Worm (Caenorhabditis elegans): ENCODE measurements around the gene pmk-1.
A peak's percentile ranks its signal among the peaks of the same experiment; 100 is the strongest.

Gene pmk-1

ce11 chrIV:8181404-8181803 is 32.8 kb downstream of the pmk-1 start:
- TF ChIP-seq F49E8.2 (tag; optimal IDR thresholded peaks at IDR 0.05; ENCODE audit: borderline replicate concordance) (no peak), ctbp-1 (GFP tag; IDR thresholded peaks at IDR 0.05) (0 out of 2 replicates have a peak, but pooled peaks have one; percentile 27), madf-5 (GFP tag; IDR thresholded peaks at IDR 0.05) (no peak), mep-1 (tag; optimal IDR thresholded peaks at IDR 0.05) (no peak), fkh-10 (GFP tag; optimal IDR thresholded peaks at IDR 0.05) (peak; percentile 94), zag-1 (tag; optimal IDR thresholded peaks at IDR 0.05) (no peak), D1046.2 (GFP tag; IDR thresholded peaks at IDR 0.05) (no peak), sdz-12 (GFP tag; optimal IDR thresholded peaks at IDR 0.05) (no peak), aha-1 (tag) (peak; percentile 73)

ce11 chrIV:8182566-8182965 is 34.0 kb downstream of the pmk-1 start:
- TF ChIP-seq dmd-8 (GFP tag; IDR thresholded peaks at IDR 0.05) (no peak), aha-1 (tag) (peak; percentile 48), unc-39 (tag; optimal IDR thresholded peaks at IDR 0.05) (no peak), unc-62 (GFP tag; optimal IDR thresholded peaks at IDR 0.05 in 1 of 2) (peak in 1 of 2 experiments; percentile 16), unc-62 (tag; optimal IDR thresholded peaks at IDR 0.05) (no peak), ces-1 (GFP tag; optimal IDR thresholded peaks at IDR 0.05) (peak; percentile 7), mdt-29 (GFP tag; IDR thresholded peaks at IDR 0.05) (no peak)

ce11 chrIV:8183313-8183712 is 34.7 kb downstream of the pmk-1 start:
- TF ChIP-seq jun-1 (tag; optimal IDR thresholded peaks at IDR 0.05): no peak
- TF ChIP-seq lsy-2 (tag; optimal IDR thresholded peaks at IDR 0.05): peak in 1 of 2 experiments; percentile 49
- TF ChIP-seq F49E8.2 (tag; optimal IDR thresholded peaks at IDR 0.05; ENCODE audit: borderline replicate concordance): no peak
- TF ChIP-seq zfp-2 (tag; optimal IDR thresholded peaks at IDR 0.05): no peak
- peak; percentile 75 for TF ChIP-seq rbr-2 (tag; optimal IDR thresholded peaks at IDR 0.05)
- peak; percentile 65 for TF ChIP-seq fkh-10 (GFP tag; optimal IDR thresholded peaks at IDR 0.05)
- TF ChIP-seq gei-8 (GFP tag; optimal IDR thresholded peaks at IDR 0.05): no peak
- no peak for TF ChIP-seq unc-62 (GFP tag; optimal IDR thresholded peaks at IDR 0.05 in 1 of 2)
- TF ChIP-seq unc-62 (tag; optimal IDR thresholded peaks at IDR 0.05): no peak
- no peak for TF ChIP-seq snpc-4 (tag; optimal IDR thresholded peaks at IDR 0.05)
- TF ChIP-seq attf-4 (tag; optimal IDR thresholded peaks at IDR 0.05): no peak
- TF ChIP-seq ZK546.5 (tag; optimal IDR thresholded peaks at IDR 0.05): no peak
- TF ChIP-seq ctbp-1 (GFP tag; IDR thresholded peaks at IDR 0.05): peak; percentile 35; the same call in 1 of the 2 replicates
- no peak for TF ChIP-seq F44E2.7 (GFP tag; IDR thresholded peaks at IDR 0.05)
- TF ChIP-seq Y75B8A.6 (GFP tag; IDR thresholded peaks at IDR 0.05): no peak
- TF ChIP-seq mxl-3 (GFP tag; optimal IDR thresholded peaks at IDR 0.05): peak; percentile 28
- TF ChIP-seq ceh-44 (GFP tag; IDR thresholded peaks at IDR 0.05): 0 out of 2 replicates have a peak, but pooled peaks have one; percentile 42
- TF ChIP-seq zag-1 (tag; optimal IDR thresholded peaks at IDR 0.05): no peak
- peak; percentile 71 for TF ChIP-seq nhr-11 (tag; optimal IDR thresholded peaks at IDR 0.05)
- TF ChIP-seq dmd-6 (GFP tag; IDR thresholded peaks at IDR 0.05): peak; percentile 15; the same call in 1 of the 2 replicates
- no peak for TF ChIP-seq zip-11 (GFP tag; IDR thresholded peaks at IDR 0.05)
- TF ChIP-seq pha-4 (GFP tag; IDR thresholded peaks at IDR 0.05): peak; percentile 34; the same call in 1 of the 2 replicates
- TF ChIP-seq pha-4 (tag; optimal IDR thresholded peaks at IDR 0.05): no peak
- no peak for TF ChIP-seq sdz-12 (GFP tag; optimal IDR thresholded peaks at IDR 0.05)
- TF ChIP-seq hmg-1.1 (GFP tag; IDR thresholded peaks at IDR 0.05): peak; percentile 52
- TF ChIP-seq mdl-1 (tag; optimal IDR thresholded peaks at IDR 0.05): peak in 1 of 2 experiments; percentile 12
- TF ChIP-seq ceh-32 (tag; optimal IDR thresholded peaks at IDR 0.05; ENCODE audit: poor library complexity): no peak
- no peak for TF ChIP-seq pqm-1 (tag; optimal IDR thresholded peaks at IDR 0.05)
- peak; percentile 37 for TF ChIP-seq hlh-30 (tag; optimal IDR thresholded peaks at IDR 0.05; ENCODE audit: insufficient read depth)
- TF ChIP-seq mep-1 (tag; optimal IDR thresholded peaks at IDR 0.05): peak; percentile 58
- TF ChIP-seq madf-5 (GFP tag; IDR thresholded peaks at IDR 0.05): no peak
- TF ChIP-seq nhr-76 (tag; optimal IDR thresholded peaks at IDR 0.05): no peak
- no peak for TF ChIP-seq saeg-2 (GFP tag; IDR thresholded peaks at IDR 0.05)
- TF ChIP-seq ztf-11 (tag; optimal IDR thresholded peaks at IDR 0.05): no peak
- peak; percentile 3 for TF ChIP-seq F37D6.2 (tag; optimal IDR thresholded peaks at IDR 0.05)
- peak; percentile 44; the same call in 1 of the 2 replicates for TF ChIP-seq set-16 (GFP tag; IDR thresholded peaks at IDR 0.05)
- TF ChIP-seq egl-43 (GFP tag; IDR thresholded peaks at IDR 0.05): peak; percentile 61; the same call in 1 of the 2 replicates
- TF ChIP-seq lin-39 (tag; optimal IDR thresholded peaks at IDR 0.05): no peak
- no peak for TF ChIP-seq unc-39 (tag; optimal IDR thresholded peaks at IDR 0.05)
- no peak for TF ChIP-seq nhr-10 (tag; optimal IDR thresholded peaks at IDR 0.05)
- TF ChIP-seq aha-1 (tag): peak; percentile 98
- no peak for TF ChIP-seq ces-1 (GFP tag; optimal IDR thresholded peaks at IDR 0.05)

Measured in whole organism, L4 larva.